Worm (Caenorhabditis elegans) whole organism, L4/young adult: ENCODE measurements around the gene pmp-2.

Experiments
- W03F9.2 ChIP-seq: fragments of 150-350 bp; optimal IDR thresholded peaks from 2 replicates; lab custom pipeline; 2014; ENCODE audit warnings: missing biosample characterization, missing genetic modification characterization
- dao-5 ChIP-seq: sonication (generic microtip); optimal IDR thresholded peaks from 2 replicates; lab custom pipeline; 2016; ENCODE audit warnings: missing genotype, missing genetic modification characterization, moderate library complexity, missing compliant biosample characterization

DNA sequence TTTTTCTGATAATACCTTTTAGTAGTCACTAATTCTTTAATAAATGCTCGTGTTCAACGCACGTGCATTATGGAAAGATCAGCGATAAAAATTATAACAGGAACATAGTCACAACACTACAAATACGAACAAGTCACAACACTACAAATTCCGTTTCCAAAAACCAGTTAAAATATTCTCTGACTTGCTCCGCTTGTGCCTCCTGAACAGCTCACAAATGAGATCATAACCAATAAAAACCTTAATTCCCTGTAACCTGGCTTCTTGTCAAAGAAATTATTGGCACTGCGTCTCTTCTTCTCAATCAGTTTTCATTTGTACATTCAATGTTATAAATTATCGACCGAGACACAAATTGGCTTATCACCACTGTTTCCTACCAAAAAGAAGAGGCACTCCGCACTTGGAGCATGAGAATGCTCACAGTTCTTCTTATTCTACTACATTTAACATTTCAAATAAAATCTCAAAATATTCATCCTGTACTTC, 31.8 kb upstream of the pmp-2 start, which contains the start of gene B0252.1:
- TF ChIP-seq W03F9.2 (tag; lab: Kevin White, UChicago) (no peak), dao-5 (tag; lab: Kevin White, UChicago) (no peak)
